Worm (Caenorhabditis elegans) whole organism, L4 larva: ENCODE data around the gene his-5.
"Not testable (repeated sequence)": the region's sequence is repeated elsewhere in the genome, so short reads cannot be mapped to it uniquely, and the experiment has no call there.

ENCODE experiments used
- F10B5.3 ChIP-seq: sonication (generic microtip); optimal IDR thresholded peaks from 2 replicates; lab custom pipeline; 2016; ENCODE audit warnings: mild to moderate bottlenecking, missing genetic modification characterization, missing compliant biosample characterization
- F37D6.2 ChIP-seq: sonication (generic microtip); optimal IDR thresholded peaks from 2 replicates; lab custom pipeline; 2016; ENCODE audit warnings: mild to moderate bottlenecking, missing genetic modification characterization, missing compliant biosample characterization
- F49E8.2 ChIP-seq: sonication (generic microtip); optimal IDR thresholded peaks from 2 replicates; lab custom pipeline; 2016; ENCODE audit warnings: missing compliant biosample characterization, mild to moderate bottlenecking, missing genetic modification characterization, borderline replicate concordance
- R02D3.7 ChIP-seq: fragments of 150-350 bp; sonication (generic microtip); optimal IDR thresholded peaks from 3 replicates; lab custom pipeline; 2014; ENCODE audit warnings: missing biosample characterization, missing genetic modification characterization
- T20F7.1 ChIP-seq: fragments of 200-800 bp; sonication (Bioruptor generic); optimal IDR thresholded peaks from 2 replicates; lab custom pipeline; 2018; ENCODE audit warnings: mild to moderate bottlenecking, missing genetic modification characterization, missing compliant biosample characterization
- ZK337.2 ChIP-seq: fragments of 200-800 bp; sonication (Bioruptor generic); IDR thresholded peaks from 2 replicates; pipeline ENCODE4 v1.3.6; 2022; ENCODE audit warnings: missing genetic modification reagents, missing genetic modification characterization, missing compliant biosample characterization
- ceh-20 ChIP-seq: fragments of 200-800 bp; sonication (Bioruptor generic); IDR thresholded peaks from 2 replicates; pipeline ENCODE4 v1.3.6; 2022; ENCODE audit warnings: missing genetic modification reagents, missing genetic modification characterization, missing compliant biosample characterization
- ceh-32 ChIP-seq: sonication (generic microtip); optimal IDR thresholded peaks from 2 replicates; lab custom pipeline; 2016; ENCODE audit warnings: mild to moderate bottlenecking, missing genetic modification characterization, missing compliant biosample characterization; ENCODE audit not compliant: poor library complexity
- ces-1 ChIP-seq: fragments of 150-350 bp; sonication (generic microtip); optimal IDR thresholded peaks from 4 replicates; lab custom pipeline; 2014; ENCODE audit warnings: missing biosample characterization, missing genetic modification reagents, missing genetic modification characterization
- ctbp-1 ChIP-seq: fragments of 200-800 bp; sonication (Bioruptor generic); IDR thresholded peaks from 2 replicates; pipeline ENCODE4 v1.3.6; 2022; ENCODE audit warnings: missing genetic modification reagents, missing genetic modification characterization, missing compliant biosample characterization
- daf-16 ChIP-seq, 3 experiments: sonication (generic microtip); optimal IDR thresholded peaks; 2 replicates each; lab custom pipeline; 2016 to 2017; ENCODE audit warnings: missing genetic modification characterization in 3 of 3, missing genetic modification reagents in 3 of 3, mild to moderate bottlenecking in 2 of 3, missing compliant biosample characterization in 2 of 3, missing biosample characterization in 1 of 3, moderate library complexity in 1 of 3
- dmd-6 ChIP-seq: fragments of 200-800 bp; sonication (Bioruptor generic); IDR thresholded peaks from 2 replicates; pipeline ENCODE4 v1.3.6; 2022; ENCODE audit warnings: missing genetic modification reagents, missing genetic modification characterization, missing compliant biosample characterization
- dpl-1 ChIP-seq: fragments of 150-350 bp; optimal IDR thresholded peaks from 2 replicates; lab custom pipeline; 2014; ENCODE audit warnings: missing biosample characterization, missing genetic modification reagents, missing genetic modification characterization
- duxl-1 ChIP-seq: sonication (generic microtip); optimal IDR thresholded peaks from 2 replicates; lab custom pipeline; 2016; ENCODE audit warnings: mild to moderate bottlenecking, missing genetic modification characterization, moderate library complexity, missing compliant biosample characterization; ENCODE audit not compliant: poor library complexity
- dve-1 ChIP-seq: sonication (generic microtip); optimal IDR thresholded peaks from 2 replicates; lab custom pipeline; 2017; ENCODE audit warnings: antibody characterized with exemption, mild to moderate bottlenecking, missing genetic modification characterization, missing compliant biosample characterization; ENCODE audit not compliant: insufficient read depth
- gei-8 ChIP-seq: fragments of 200-800 bp; sonication (Bioruptor generic); optimal IDR thresholded peaks from 2 replicates; lab custom pipeline; 2018; ENCODE audit warnings: mild to moderate bottlenecking, missing genetic modification characterization, missing compliant biosample characterization
- hlh-11 ChIP-seq: fragments of 200-800 bp; sonication (Bioruptor generic); optimal IDR thresholded peaks from 2 replicates; lab custom pipeline; 2018; ENCODE audit warnings: mild to moderate bottlenecking, missing genetic modification characterization, missing compliant biosample characterization
- hmg-1.1 ChIP-seq: fragments of 200-800 bp; sonication (Bioruptor generic); IDR thresholded peaks from 2 replicates; pipeline ENCODE4 v1.3.6; 2022; ENCODE audit warnings: missing genetic modification reagents, missing genetic modification characterization, missing compliant biosample characterization
- jun-1 ChIP-seq: fragments of 150-350 bp; optimal IDR thresholded peaks from 2 replicates; lab custom pipeline; 2014; ENCODE audit warnings: missing biosample characterization, missing genetic modification reagents, missing genetic modification characterization
- lin-13 ChIP-seq: fragments of 150-350 bp; optimal IDR thresholded peaks from 2 replicates; lab custom pipeline; 2014; ENCODE audit warnings: missing biosample characterization, missing genetic modification reagents, missing genetic modification characterization
- lin-29 ChIP-seq: fragments of 200-800 bp; sonication (Bioruptor generic); IDR thresholded peaks from 2 replicates; pipeline ENCODE4 v1.3.6; 2022; ENCODE audit warnings: missing genetic modification reagents, missing genetic modification characterization, missing compliant biosample characterization
- lin-38 ChIP-seq: fragments of 200-800 bp; sonication (Bioruptor generic); IDR thresholded peaks from 2 replicates; pipeline ENCODE4 v1.3.6; 2022; ENCODE audit warnings: missing genetic modification reagents, missing genetic modification characterization, missing compliant biosample characterization
- lin-39 ChIP-seq: fragments of 150-350 bp; optimal IDR thresholded peaks from 2 replicates; lab custom pipeline; 2014; ENCODE audit warnings: missing biosample characterization, missing genetic modification reagents, missing genetic modification characterization
- lsy-2 ChIP-seq, 2 experiments: fragments of 150-350 bp in 1 of 2; sonication (generic microtip) in 1 of 2; optimal IDR thresholded peaks; 2 replicates each; lab custom pipeline; 2014 to 2017; ENCODE audit warnings: missing biosample characterization in 2 of 2, missing genetic modification characterization in 2 of 2
- mes-2 ChIP-seq: sonication (generic microtip); optimal IDR thresholded peaks from 2 replicates; lab custom pipeline; 2016; ENCODE audit warnings: missing genotype, mild to moderate bottlenecking, missing genetic modification characterization, missing compliant biosample characterization; ENCODE audit not compliant: poor library complexity, severe bottlenecking
- mxl-3 ChIP-seq: fragments of 200-800 bp; sonication (Bioruptor generic); optimal IDR thresholded peaks from 2 replicates; lab custom pipeline; 2018; ENCODE audit warnings: mild to moderate bottlenecking, missing genetic modification characterization, missing compliant biosample characterization
- nhr-102 ChIP-seq: sonication (generic microtip); optimal IDR thresholded peaks from 2 replicates; lab custom pipeline; 2016; ENCODE audit warnings: mild to moderate bottlenecking, missing genetic modification characterization, moderate library complexity, missing compliant biosample characterization
- nhr-111 ChIP-seq: fragments of 200-800 bp; sonication (Bioruptor generic); optimal IDR thresholded peaks from 2 replicates; lab custom pipeline; 2018; ENCODE audit warnings: mild to moderate bottlenecking, missing genetic modification characterization, missing compliant biosample characterization
- nhr-237 ChIP-seq: sonication (generic microtip); optimal IDR thresholded peaks from 2 replicates; lab custom pipeline; 2017; ENCODE audit warnings: missing biosample characterization, missing genetic modification characterization
- nhr-42 ChIP-seq: fragments of 200-800 bp; sonication (Bioruptor generic); IDR thresholded peaks from 2 replicates; pipeline ENCODE4 v1.3.6; 2022; ENCODE audit warnings: missing genetic modification characterization, missing compliant biosample characterization
- nhr-6 ChIP-seq: fragments of 150-350 bp; optimal IDR thresholded peaks from 2 replicates; lab custom pipeline; 2014; ENCODE audit warnings: missing biosample characterization, missing genetic modification characterization
- nhr-76 ChIP-seq: fragments of 150-350 bp; optimal IDR thresholded peaks from 2 replicates; lab custom pipeline; 2014; ENCODE audit warnings: missing biosample characterization, missing genetic modification characterization
- php-3 ChIP-seq: fragments of 200-800 bp; sonication (Bioruptor generic); IDR thresholded peaks from 2 replicates; pipeline ENCODE4 v1.3.6; 2022; ENCODE audit warnings: missing genetic modification reagents, missing genetic modification characterization, missing compliant biosample characterization
- set-16 ChIP-seq: fragments of 200-800 bp; sonication (Bioruptor generic); IDR thresholded peaks from 2 replicates; pipeline ENCODE4 v1.3.6; 2022; ENCODE audit warnings: missing genetic modification reagents, missing genetic modification characterization, missing compliant biosample characterization
- skn-1 ChIP-seq: fragments of 150-350 bp; optimal IDR thresholded peaks from 2 replicates; lab custom pipeline; 2014; ENCODE audit warnings: missing biosample characterization, missing genetic modification characterization
- snpc-4 ChIP-seq: fragments of 150-350 bp; optimal IDR thresholded peaks from 2 replicates; lab custom pipeline; 2014; ENCODE audit warnings: missing biosample characterization, missing genetic modification characterization
- tra-1 ChIP-seq: fragments of 200-800 bp; sonication (Bioruptor generic); IDR thresholded peaks from 2 replicates; pipeline ENCODE4 v1.3.6; 2022; ENCODE audit warnings: missing genetic modification reagents, missing genetic modification characterization, missing compliant biosample characterization
- unc-39 ChIP-seq: sonication (generic microtip); optimal IDR thresholded peaks from 2 replicates; lab custom pipeline; 2017; ENCODE audit warnings: missing biosample characterization, missing genetic modification characterization
- unc-62 ChIP-seq, 3 experiments: fragments of 150-350 bp in 1 of 3; sonication (generic microtip); optimal IDR thresholded peaks in 2 of 3; peaks in 1 of 3; 1 replicate in 1 of 3; 2 replicates in 2 of 3; lab custom pipeline; 2014 to 2017; ENCODE audit warnings: missing biosample characterization in 3 of 3, missing genetic modification characterization in 3 of 3, missing genetic modification reagents in 3 of 3, missing genotype in 1 of 3
- vab-7 ChIP-seq: fragments of 200-800 bp; sonication (Bioruptor generic); IDR thresholded peaks from 2 replicates; pipeline ENCODE4 v1.3.6; 2022; ENCODE audit warnings: missing genetic modification reagents, missing genetic modification characterization, missing compliant biosample characterization

The his-5 gene

DNA sequence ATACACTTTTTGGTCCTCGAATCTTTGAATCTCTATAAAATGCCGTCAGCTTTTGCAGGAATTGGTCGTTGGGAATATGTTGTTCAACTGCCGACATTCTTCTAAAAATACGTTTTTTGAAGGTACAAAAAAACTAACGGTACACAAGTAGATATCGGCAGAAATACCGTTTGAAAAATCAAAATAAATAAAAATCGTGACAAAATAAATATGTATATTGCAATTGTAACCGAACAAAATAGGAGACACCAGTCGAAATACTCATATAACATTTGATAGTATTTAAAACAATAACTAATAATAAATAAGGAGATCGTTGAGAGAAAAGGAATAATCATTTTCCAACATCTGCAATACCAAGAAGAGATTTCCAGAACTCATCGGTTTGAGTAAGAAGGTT, 30.1 kb downstream of the his-5 start, which contains the start of gene F25G6.8:
F25G6.8 (minus strand) TSS at position 101 of the 400 bp plus-strand sequence.
- TF ChIP-seq ZK337.2 (GFP tag; lab: Robert Waterston, UW) (no peak), lsy-2 (tag; optimal IDR thresholded peaks at IDR 0.05; lab: Kevin White, UChicago) (no peak), ceh-32 (tag; lab: Kevin White, UChicago) (no peak), lin-38 (GFP tag; lab: Robert Waterston, UW) (peak; percentile 5; the same call in 1 of the 2 replicates), skn-1 (tag; lab: Kevin White, UChicago) (no peak)

ce11 chrV:8569172-8569571, 34.2 kb downstream of the his-5 start:
- no peak for TF ChIP-seq php-3
- no peak for TF ChIP-seq ctbp-1 (GFP tag; lab: Robert Waterston, UW)
- peak in 1 of 2 experiments; percentile 91 for TF ChIP-seq unc-62 (GFP tag; optimal IDR thresholded peaks at IDR 0.05 in 1 of 2; lab: Kevin White, UChicago)
- TF ChIP-seq unc-62 (tag; optimal IDR thresholded peaks at IDR 0.05; lab: Kevin White, UChicago), result no peak
- no peak for TF ChIP-seq nhr-42 (GFP tag; lab: Robert Waterston, UW)
- TF ChIP-seq, all 104 proteins: peak for 1

- TF ChIP-seq unc-62 (GFP tag; optimal IDR thresholded peaks at IDR 0.05 in 1 of 2; lab: Kevin White, UChicago) (no peak), unc-62 (tag; optimal IDR thresholded peaks at IDR 0.05; lab: Kevin White, UChicago) (no peak), nhr-111 (no peak), dpl-1 (GFP tag; lab: Kevin White, UChicago) (peak; percentile 63), F49E8.2 (tag; lab: Kevin White, UChicago) (peak; percentile 6), mes-2 (tag; lab: Kevin White, UChicago) (peak; percentile 67), tra-1 (GFP tag; lab: Robert Waterston, UW) (0 out of 2 replicates have a peak, but pooled peaks have one; percentile 14), dmd-6 (GFP tag; lab: Robert Waterston, UW) (peak; percentile 46), nhr-6 (tag; lab: Kevin White, UChicago) (peak; percentile 35), hlh-11 (tag; lab: Kevin White, UChicago) (peak; percentile 51), dve-1 (tag; lab: Kevin White, UChicago) (peak; percentile 54), F10B5.3 (peak; percentile 39), hmg-1.1 (peak; percentile 70), set-16 (GFP tag; lab: Robert Waterston, UW) (no peak), lin-39 (no peak), nhr-102 (peak; percentile 60)
Measured at ce11 chrV:8569841-8570361, 34.9 kb downstream of the his-5 start, which contains the start of the genes F25G6.9 and symk-1. TSS of gene F25G6.9 (minus strand) at chrV:8570000. TSS of gene symk-1 (plus strand) at chrV:8570311.

DNA sequence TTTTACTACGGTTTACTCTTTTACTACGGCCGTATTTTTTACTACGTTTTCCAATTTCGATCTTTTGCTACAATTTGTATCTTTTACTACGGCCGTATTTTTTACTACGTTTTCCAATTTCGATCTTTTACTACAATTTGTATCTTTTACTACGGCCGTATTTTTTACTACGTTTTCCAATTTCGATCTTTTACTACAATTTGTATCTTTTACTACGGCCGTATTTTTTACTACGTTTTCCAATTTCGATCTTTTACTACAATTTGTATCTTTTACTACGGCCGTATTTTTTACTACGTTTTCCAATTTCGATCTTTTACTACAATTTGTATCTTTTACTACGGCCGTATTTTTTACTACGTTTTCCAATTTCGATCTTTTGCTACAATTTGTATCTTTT, 39.7 kb downstream of the his-5 start, which contains the start of gene F25G6.1:
F25G6.1 (plus strand) TSS at position 301 of the 400 bp plus-strand sequence.
- not testable (repeated sequence) for TF ChIP-seq ctbp-1 (GFP tag; lab: Robert Waterston, UW); T20F7.1; nhr-237

DNA sequence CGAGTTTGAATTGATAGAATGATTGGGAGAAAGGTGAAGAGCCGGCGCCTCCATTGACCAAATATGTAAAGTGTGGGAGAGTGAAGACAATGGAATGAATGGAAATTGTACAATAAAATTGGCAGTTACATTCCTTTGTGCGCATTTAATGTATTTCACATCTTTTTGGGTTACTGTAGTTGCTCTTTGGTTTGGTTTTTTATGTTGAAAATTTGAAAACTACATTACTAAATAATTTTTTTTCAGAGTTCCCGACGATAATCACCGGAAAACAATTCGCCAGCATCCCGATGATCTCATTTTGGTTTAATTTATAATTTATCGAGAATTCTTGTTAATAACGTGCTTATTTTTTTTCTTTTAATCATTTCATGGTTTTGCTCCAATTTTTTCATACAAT, 45.9 kb downstream of the his-5 start, which contains the start of gene C10B5.1:
C10B5.1 (plus strand) TSS at position 301 of the 400 bp plus-strand sequence.
- TF ChIP-seq daf-16 (GFP tag; optimal IDR thresholded peaks at IDR 0.05; lab: Kevin White, UChicago) (no peak), daf-16 (tag; optimal IDR thresholded peaks at IDR 0.05; lab: Kevin White, UChicago) (no peak), snpc-4 (tag; lab: Kevin White, UChicago) (no peak), gei-8 (GFP tag; lab: Kevin White, UChicago) (no peak), ceh-20 (no peak), duxl-1 (tag; lab: Kevin White, UChicago) (no peak), F37D6.2 (tag; lab: Kevin White, UChicago) (no peak), nhr-76 (tag; lab: Kevin White, UChicago) (no peak), mxl-3 (no peak), lin-13 (GFP tag; lab: Kevin White, UChicago) (no peak), lin-29 (GFP tag; lab: Robert Waterston, UW) (no peak), R02D3.7 (no peak), unc-39 (tag; lab: Kevin White, UChicago) (no peak), T20F7.1 (no peak), jun-1 (tag; lab: Kevin White, UChicago) (no peak), ces-1 (no peak), vab-7 (GFP tag; lab: Robert Waterston, UW) (no peak)
